Fruit fly (Drosophila melanogaster): Measurements from ENCODE around the gene CG4829.

CG4829 gene

DNA sequence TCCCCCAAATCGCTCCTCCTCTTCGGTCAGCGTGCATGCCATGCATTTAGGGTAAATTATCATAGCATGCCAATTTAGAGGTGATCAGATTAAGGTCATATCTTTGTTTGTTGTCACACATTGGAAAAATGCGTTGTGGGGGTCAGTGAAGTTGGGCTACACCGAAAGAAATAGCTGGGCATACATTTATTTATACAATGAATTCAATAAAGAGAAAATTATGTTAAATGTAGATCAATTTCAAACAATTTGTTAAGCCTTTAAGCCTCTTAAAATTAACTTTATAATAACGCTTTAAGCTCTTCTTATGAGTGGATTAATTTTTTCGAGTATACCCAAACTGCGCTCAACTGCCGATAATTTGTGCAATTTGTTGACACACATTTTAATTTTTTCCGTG is 2.9 kb downstream of the CG4829 start:
- no peak for TF ChIP-seq brk (GFP tag; optimal IDR thresholded peaks at IDR 0.05)
- TF ChIP-seq GATAd (GFP tag; optimal IDR thresholded peaks at IDR 0.05) = no peak
- TF ChIP-seq Dif (GFP tag; optimal IDR thresholded peaks at IDR 0.05; ENCODE audit: partially characterized antibody) = no peak
- no peak for TF ChIP-seq jim (GFP tag; optimal IDR thresholded peaks at IDR 0.05)
- TF ChIP-seq foxo (GFP tag; optimal IDR thresholded peaks at IDR 0.05) = peak in 1 of 2 experiments; percentile 4
- no peak for TF ChIP-seq woc (GFP tag; optimal IDR thresholded peaks at IDR 0.05)
- TF ChIP-seq dsf (GFP tag; optimal IDR thresholded peaks at IDR 0.05; ENCODE audit: borderline replicate concordance) = no peak

DNA sequence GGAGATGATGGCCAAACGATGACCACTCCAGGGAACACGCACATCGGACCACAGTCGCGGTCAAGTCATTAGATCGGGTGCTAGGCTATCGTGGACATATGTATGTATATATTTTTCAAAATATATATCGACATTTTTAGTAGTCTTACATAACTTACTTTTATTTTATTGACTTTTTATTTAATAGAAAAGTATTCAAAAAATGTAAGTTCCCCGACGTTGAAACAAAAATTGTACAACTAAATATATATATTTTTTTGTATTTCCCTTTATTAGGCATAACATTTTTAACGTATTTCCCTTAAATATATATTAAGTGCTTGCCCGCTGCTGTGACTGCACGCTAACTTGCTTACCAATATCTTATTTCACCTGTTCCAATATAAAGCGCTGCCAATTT is 3.7 kb downstream of the CG4829 start:
- peak in 1 of 2 experiments; percentile 3 for TF ChIP-seq foxo (GFP tag; optimal IDR thresholded peaks at IDR 0.05)
- TF ChIP-seq ey (GFP tag; optimal IDR thresholded peaks at IDR 0.05) = no peak

DNA sequence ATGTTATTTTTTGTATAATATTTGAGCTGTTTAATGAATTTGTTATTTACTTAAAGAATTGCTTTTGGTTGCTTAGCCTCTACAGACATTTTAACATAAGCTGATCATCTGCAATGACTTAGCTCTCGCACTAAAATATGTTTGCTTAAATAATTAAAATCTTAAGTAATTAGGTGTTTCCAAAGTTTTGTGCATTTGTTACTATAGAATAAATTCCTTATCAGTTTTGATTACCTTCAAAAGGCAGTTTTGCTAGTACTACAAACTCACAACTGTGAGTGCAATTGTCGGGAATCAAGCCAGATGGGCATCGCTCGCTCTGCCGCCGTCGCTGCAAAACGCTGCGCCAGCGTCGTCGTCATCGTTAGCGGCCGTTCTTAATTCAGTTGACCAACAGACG is 5.0 kb downstream of the CG4829 start:
- TF ChIP-seq Dfd (GFP tag; optimal IDR thresholded peaks at IDR 0.05) (no peak), brk (GFP tag; optimal IDR thresholded peaks at IDR 0.05) (no peak), GATAd (GFP tag; optimal IDR thresholded peaks at IDR 0.05) (no peak), Myc (optimal IDR thresholded peaks at IDR 0.05) (peak; percentile 70), CrebA (GFP tag; optimal IDR thresholded peaks at IDR 0.05; ENCODE audit: borderline replicate concordance) (no peak), jim (GFP tag; optimal IDR thresholded peaks at IDR 0.05) (no peak)

DNA sequence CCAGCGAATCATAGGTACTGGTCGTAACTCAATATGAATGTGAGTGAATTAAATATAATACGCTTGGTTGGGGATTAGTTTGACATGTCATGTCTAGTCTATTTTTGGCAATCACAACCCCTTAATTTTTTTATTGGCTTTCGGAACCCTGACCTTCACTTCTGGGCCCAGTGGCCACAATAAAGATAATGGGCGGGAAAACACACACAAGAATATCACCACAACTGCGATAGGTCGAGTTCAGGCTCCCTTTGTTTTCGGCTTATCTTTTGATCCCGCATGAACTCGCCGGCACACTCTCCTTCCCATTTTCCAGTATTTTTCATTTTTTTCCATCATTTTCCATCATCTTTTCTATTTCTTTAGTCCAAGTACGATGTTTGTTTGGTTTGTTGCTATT is 6.7 kb downstream of the CG4829 start:
- TF ChIP-seq Rel (GFP tag; optimal IDR thresholded peaks at IDR 0.05) (no peak), Rel (tag; optimal IDR thresholded peaks at IDR 0.05) (peak; percentile 31), woc (GFP tag; optimal IDR thresholded peaks at IDR 0.05) (no peak)

DNA sequence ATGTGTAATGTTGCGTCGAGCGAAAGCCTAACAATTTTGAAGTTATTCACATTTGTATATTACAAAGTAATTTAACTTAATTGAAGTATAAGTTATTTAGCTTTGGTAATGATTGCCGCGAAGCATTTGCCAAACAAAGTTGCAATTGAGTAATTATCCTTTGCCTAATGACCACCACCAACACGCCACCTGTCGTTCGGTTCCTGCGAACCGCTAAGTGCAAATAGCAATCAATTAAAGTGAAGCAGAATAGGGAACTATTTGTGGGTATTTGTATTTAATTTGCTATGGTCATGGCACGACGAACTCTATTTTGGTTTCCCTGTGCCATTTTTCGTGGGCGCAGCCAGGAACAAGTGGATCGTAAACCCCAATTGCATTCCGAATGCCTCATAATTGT is 9.2 kb downstream of the CG4829 start:
- TF ChIP-seq lola (GFP tag; optimal IDR thresholded peaks at IDR 0.05) (no peak), jim (GFP tag; optimal IDR thresholded peaks at IDR 0.05) (no peak), Hr78 (GFP tag; optimal IDR thresholded peaks at IDR 0.05) (no peak), ey (GFP tag; optimal IDR thresholded peaks at IDR 0.05) (no peak), rgr (GFP tag; optimal IDR thresholded peaks at IDR 0.05) (no peak)

DNA sequence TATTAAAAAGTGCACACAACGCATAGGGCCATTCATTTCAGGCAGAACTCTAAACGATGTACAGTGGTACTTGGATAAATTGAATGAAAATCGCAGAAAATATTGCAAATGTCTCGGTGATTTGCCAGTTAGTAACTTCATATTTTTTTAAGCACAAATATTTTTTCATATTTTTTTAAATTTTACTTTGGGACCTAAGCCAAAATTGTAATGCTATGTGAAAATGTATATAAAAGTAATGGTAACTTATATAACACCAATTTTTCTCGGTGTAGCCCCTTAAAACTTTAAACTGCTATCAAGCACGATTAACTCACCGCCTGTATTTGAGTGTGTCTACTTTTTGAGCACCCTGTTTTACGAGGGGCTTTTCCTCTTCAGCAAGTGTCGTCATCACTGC is 9.7 kb downstream of the CG4829 start:
- no peak for TF ChIP-seq Dfd (GFP tag; optimal IDR thresholded peaks at IDR 0.05)
- TF ChIP-seq GATAd (GFP tag; optimal IDR thresholded peaks at IDR 0.05) = no peak
- TF ChIP-seq Rel (GFP tag; optimal IDR thresholded peaks at IDR 0.05) = no peak
- no peak for TF ChIP-seq Rel (tag; optimal IDR thresholded peaks at IDR 0.05)
- no peak for TF ChIP-seq Dif (GFP tag; optimal IDR thresholded peaks at IDR 0.05; ENCODE audit: partially characterized antibody)
- no peak for TF ChIP-seq woc (GFP tag; optimal IDR thresholded peaks at IDR 0.05)
- TF ChIP-seq Mio (GFP tag; optimal IDR thresholded peaks at IDR 0.05) = no peak
- TF ChIP-seq h (GFP tag; optimal IDR thresholded peaks at IDR 0.05) = no peak
- TF ChIP-seq brk (GFP tag; optimal IDR thresholded peaks at IDR 0.05) = no peak
- TF ChIP-seq fru (GFP tag; optimal IDR thresholded peaks at IDR 0.05) = no peak
- TF ChIP-seq sv (GFP tag; optimal IDR thresholded peaks at IDR 0.05) = no peak
- no peak for TF ChIP-seq rgr (GFP tag; optimal IDR thresholded peaks at IDR 0.05)
- TF ChIP-seq Hr83 (GFP tag; optimal IDR thresholded peaks at IDR 0.05; ENCODE audit: poor library complexity, severe bottlenecking) = no peak
- TF ChIP-seq ey (GFP tag; optimal IDR thresholded peaks at IDR 0.05) = no peak
- TF ChIP-seq pan (optimal IDR thresholded peaks at IDR 0.05) = no peak
- no peak for TF ChIP-seq Abd-B (GFP tag; optimal IDR thresholded peaks at IDR 0.05)
- no peak for TF ChIP-seq Myc (optimal IDR thresholded peaks at IDR 0.05)
- TF ChIP-seq dsf (GFP tag; optimal IDR thresholded peaks at IDR 0.05; ENCODE audit: borderline replicate concordance) = no peak
- no peak for TF ChIP-seq usp (GFP tag; optimal IDR thresholded peaks at IDR 0.05)

DNA sequence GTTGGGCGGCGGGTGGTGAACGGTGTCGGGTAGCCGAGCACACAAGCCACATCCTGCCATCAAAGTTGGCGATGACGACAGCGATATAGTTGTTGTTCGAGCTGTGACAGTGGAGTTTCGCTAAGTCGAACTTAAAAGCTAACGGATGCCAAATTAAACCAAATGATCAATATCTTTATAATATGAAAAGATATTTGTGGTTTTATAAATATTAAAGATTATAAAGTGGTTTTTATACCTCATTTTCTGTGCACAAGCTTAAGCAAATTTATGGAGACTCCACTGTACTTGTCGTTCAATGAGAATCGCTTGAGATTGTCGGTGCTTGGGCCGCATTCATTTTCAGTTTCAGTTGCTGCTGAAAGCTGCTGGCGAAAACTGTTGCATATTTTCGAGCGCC is 10.6 kb downstream of the CG4829 start:
- TF ChIP-seq h (GFP tag; optimal IDR thresholded peaks at IDR 0.05) (peak; percentile 37), ey (GFP tag; optimal IDR thresholded peaks at IDR 0.05) (peak; percentile 24), psq (GFP tag; optimal IDR thresholded peaks at IDR 0.05) (peak; percentile 25), Dif (GFP tag; optimal IDR thresholded peaks at IDR 0.05; ENCODE audit: partially characterized antibody) (no peak), Hr83 (GFP tag; optimal IDR thresholded peaks at IDR 0.05; ENCODE audit: poor library complexity, severe bottlenecking) (no peak), Mio (GFP tag; optimal IDR thresholded peaks at IDR 0.05) (no peak), Sp1 (GFP tag; optimal IDR thresholded peaks at IDR 0.05) (peak; percentile 26), br (GFP tag; optimal IDR thresholded peaks at IDR 0.05) (peak; percentile 36), Hnf4 (GFP tag; optimal IDR thresholded peaks at IDR 0.05) (peak; percentile 2), woc (GFP tag; optimal IDR thresholded peaks at IDR 0.05) (no peak), N (GFP tag; optimal IDR thresholded peaks at IDR 0.05) (no peak), fru (GFP tag; optimal IDR thresholded peaks at IDR 0.05) (peak; percentile 22), Vsx2 (GFP tag; optimal IDR thresholded peaks at IDR 0.05; ENCODE audit: partially characterized antibody) (no peak), rgr (GFP tag; optimal IDR thresholded peaks at IDR 0.05) (peak; percentile 43), OdsH (GFP tag; optimal IDR thresholded peaks at IDR 0.05) (peak; percentile 21), dsf (GFP tag; optimal IDR thresholded peaks at IDR 0.05; ENCODE audit: borderline replicate concordance) (no peak), foxo (GFP tag; optimal IDR thresholded peaks at IDR 0.05) (peak in 1 of 2 experiments; percentile 34), CG9705 (GFP tag; optimal IDR thresholded peaks at IDR 0.05) (no peak), HLH106 (tag; optimal IDR thresholded peaks at IDR 0.05) (peak; percentile 47)
